Worm (Caenorhabditis elegans): ENCODE data around the gene srg-33.

The srg-33 gene

ce11 chrV:8300935-8301535, 9.2 kb downstream of the srg-33 start, which contains the start of gene W02D7.6:
W02D7.6 (minus strand) TSS chrV:8301507.
- TF ChIP-seq T22C8.4 (GFP tag; IDR thresholded peaks at IDR 0.05): no peak
- TF ChIP-seq med-1 (GFP tag; optimal IDR thresholded peaks at IDR 0.05; ENCODE audit: insufficient read depth): no peak
- TF ChIP-seq tab-1 (GFP tag; IDR thresholded peaks at IDR 0.05): no peak
- no peak for TF ChIP-seq ref-1 (GFP tag; conservative IDR thresholded peaks at IDR 0.05)
- TF ChIP-seq klf-2 (GFP tag; conservative IDR thresholded peaks at IDR 0.05): no peak
- no peak for TF ChIP-seq ztf-23 (GFP tag; IDR thresholded peaks at IDR 0.05)
- 0 out of 2 replicates have a peak, but pooled peaks have one; percentile 40 for TF ChIP-seq flt-1 (GFP tag; IDR thresholded peaks at IDR 0.05)

DNA sequence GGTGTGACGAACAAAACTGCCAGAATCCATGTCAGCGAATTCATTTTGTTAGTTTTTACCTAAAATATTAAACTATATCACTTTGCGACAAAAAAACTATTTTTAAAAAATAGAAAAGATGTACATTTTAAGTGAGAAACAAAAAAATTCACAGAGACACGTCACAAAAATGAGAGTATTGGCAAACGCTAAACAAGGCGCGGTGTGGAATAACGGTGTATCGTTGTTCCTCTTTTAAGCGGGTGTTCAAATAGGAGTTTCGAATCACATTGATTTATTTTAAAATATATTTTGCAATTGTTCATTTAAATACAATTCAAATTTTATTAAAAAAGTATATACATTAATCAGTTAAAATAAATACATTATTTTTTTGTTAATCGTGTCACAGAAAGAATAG, 10.7 kb downstream of the srg-33 start, which contains the start of gene sel-9:
Gene sel-9, minus strand, starts transcription at position 59 of the 400 bp plus-strand sequence.
- no peak for TF ChIP-seq ztf-29 (GFP tag; IDR thresholded peaks at IDR 0.05)
- 0 out of 2 replicates have a peak, but pooled peaks have one; percentile 7 for TF ChIP-seq ztf-23 (GFP tag; IDR thresholded peaks at IDR 0.05)

ce11 chrV:8304461-8305195, 12.8 kb downstream of the srg-33 start, which contains the start of gene W02D7.11:
W02D7.11 (minus strand) TSS chrV:8304511.
- TF ChIP-seq ztf-29 (GFP tag; IDR thresholded peaks at IDR 0.05) (no peak), flt-1 (GFP tag; IDR thresholded peaks at IDR 0.05) (no peak), ref-1 (GFP tag; conservative IDR thresholded peaks at IDR 0.05) (no peak), med-1 (GFP tag; optimal IDR thresholded peaks at IDR 0.05; ENCODE audit: insufficient read depth) (no peak), T22C8.4 (GFP tag; IDR thresholded peaks at IDR 0.05) (no peak), ztf-23 (GFP tag; IDR thresholded peaks at IDR 0.05) (no peak), tab-1 (GFP tag; IDR thresholded peaks at IDR 0.05) (no peak), cog-1 (tag; optimal IDR thresholded peaks at IDR 0.05) (no peak), klf-2 (GFP tag; conservative IDR thresholded peaks at IDR 0.05) (no peak)

DNA sequence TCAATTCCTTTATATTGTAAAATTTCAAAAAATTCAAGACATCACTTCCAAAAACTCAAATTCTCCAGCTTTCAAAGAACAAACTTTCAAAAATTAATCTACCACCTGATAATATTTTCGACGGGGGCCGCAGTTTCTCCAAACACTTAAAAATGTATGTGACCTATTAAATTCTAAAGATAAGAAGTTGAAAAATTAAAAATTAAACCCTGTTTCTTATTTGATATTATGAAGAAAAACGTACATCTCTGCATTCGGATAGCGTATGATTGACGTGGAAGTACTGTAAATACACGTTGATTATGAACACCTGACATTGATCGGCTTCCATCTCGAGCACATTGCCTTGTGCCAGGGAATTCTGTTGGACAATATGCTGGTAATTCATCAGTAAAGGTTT, 14.1 kb downstream of the srg-33 start:
- TF ChIP-seq ref-1 (GFP tag; conservative IDR thresholded peaks at IDR 0.05) (no peak), ztf-23 (GFP tag; IDR thresholded peaks at IDR 0.05) (no peak), cog-1 (tag; optimal IDR thresholded peaks at IDR 0.05) (no peak), ztf-29 (GFP tag; IDR thresholded peaks at IDR 0.05) (no peak), med-1 (GFP tag; optimal IDR thresholded peaks at IDR 0.05; ENCODE audit: insufficient read depth) (no peak), tab-1 (GFP tag; IDR thresholded peaks at IDR 0.05) (no peak), flt-1 (GFP tag; IDR thresholded peaks at IDR 0.05) (no peak), klf-2 (GFP tag; conservative IDR thresholded peaks at IDR 0.05) (no peak), T22C8.4 (GFP tag; IDR thresholded peaks at IDR 0.05) (no peak)

DNA sequence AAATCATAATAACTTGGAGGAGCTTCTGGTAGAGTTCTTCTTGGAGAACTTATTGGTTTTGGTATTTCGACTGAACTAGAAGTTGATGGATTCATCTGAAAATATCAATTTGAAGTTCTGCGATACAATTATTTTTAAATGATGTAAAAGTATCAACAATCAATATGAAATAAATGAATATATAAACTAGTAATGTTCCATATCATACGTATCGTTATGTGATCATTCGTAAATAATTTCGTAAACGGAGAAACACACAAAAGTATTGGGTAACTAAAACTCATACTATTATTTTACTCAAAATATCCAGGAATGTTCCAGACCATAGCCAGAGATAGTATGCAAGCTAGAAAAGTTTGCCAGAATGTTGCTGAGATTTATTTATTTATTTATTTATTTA, 14.5 kb downstream of the srg-33 start, which contains the start of gene W02D7.8:
Gene W02D7.8, minus strand, starts transcription at position 101 of the 400 bp plus-strand sequence.
- TF ChIP-seq T22C8.4 (GFP tag; IDR thresholded peaks at IDR 0.05): no peak
- no peak for TF ChIP-seq med-1 (GFP tag; optimal IDR thresholded peaks at IDR 0.05; ENCODE audit: insufficient read depth)
- no peak for TF ChIP-seq flt-1 (GFP tag; IDR thresholded peaks at IDR 0.05)
- no peak for TF ChIP-seq ztf-29 (GFP tag; IDR thresholded peaks at IDR 0.05)
- TF ChIP-seq ref-1 (GFP tag; conservative IDR thresholded peaks at IDR 0.05): no peak
- TF ChIP-seq ztf-23 (GFP tag; IDR thresholded peaks at IDR 0.05): no peak
- no peak for TF ChIP-seq cog-1 (tag; optimal IDR thresholded peaks at IDR 0.05)
- TF ChIP-seq klf-2 (GFP tag; conservative IDR thresholded peaks at IDR 0.05): no peak
- TF ChIP-seq tab-1 (GFP tag; IDR thresholded peaks at IDR 0.05): no peak

DNA sequence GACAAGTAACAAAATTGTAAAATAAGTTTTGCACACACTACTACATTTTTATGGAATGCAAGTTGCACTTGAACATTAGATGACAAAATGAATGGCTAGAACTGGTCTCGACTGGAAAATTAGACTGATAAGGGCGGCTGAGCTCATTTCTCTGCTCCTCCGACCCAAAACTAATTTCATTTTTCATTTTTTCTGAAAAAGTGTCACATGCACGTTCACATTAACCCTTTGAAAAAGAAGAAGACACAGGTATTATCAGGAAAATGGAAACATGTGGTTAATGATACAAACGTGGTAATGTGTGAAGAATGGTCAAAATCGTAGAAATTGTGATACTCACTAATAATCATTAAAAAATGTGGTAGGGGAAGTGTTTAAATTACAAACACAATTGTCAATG, 15.1 kb downstream of the srg-33 start:
- TF ChIP-seq ref-1 (GFP tag; conservative IDR thresholded peaks at IDR 0.05) (no peak), T22C8.4 (GFP tag; IDR thresholded peaks at IDR 0.05) (no peak), klf-2 (GFP tag; conservative IDR thresholded peaks at IDR 0.05) (no peak), cog-1 (tag; optimal IDR thresholded peaks at IDR 0.05) (no peak)

DNA sequence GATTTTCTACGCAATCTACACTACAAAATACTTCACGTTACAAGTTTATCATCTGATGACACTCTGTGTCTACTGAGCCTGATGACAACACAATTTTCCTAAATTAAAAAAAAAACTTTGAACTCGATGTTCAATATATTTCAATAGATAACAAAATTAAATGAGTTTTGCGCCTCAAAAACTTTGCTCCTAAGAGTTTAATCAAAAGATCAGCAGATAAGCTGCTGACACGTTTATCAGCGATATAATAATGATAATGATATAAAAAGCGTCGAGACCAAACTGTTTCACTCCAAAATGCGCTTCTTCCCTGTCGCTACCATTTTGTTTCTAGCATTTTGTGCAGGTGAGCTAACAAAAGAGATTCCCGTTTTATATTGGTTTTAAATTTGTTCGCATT, 15.8 kb downstream of the srg-33 start, which contains the start of gene clec-218:
Gene clec-218, plus strand, starts transcription at position 262 of the 400 bp plus-strand sequence.
- TF ChIP-seq klf-2 (GFP tag; conservative IDR thresholded peaks at IDR 0.05) (no peak), ref-1 (GFP tag; conservative IDR thresholded peaks at IDR 0.05) (no peak), cog-1 (tag; optimal IDR thresholded peaks at IDR 0.05) (no peak), ztf-29 (GFP tag; IDR thresholded peaks at IDR 0.05) (no peak), T22C8.4 (GFP tag; IDR thresholded peaks at IDR 0.05) (no peak)

DNA sequence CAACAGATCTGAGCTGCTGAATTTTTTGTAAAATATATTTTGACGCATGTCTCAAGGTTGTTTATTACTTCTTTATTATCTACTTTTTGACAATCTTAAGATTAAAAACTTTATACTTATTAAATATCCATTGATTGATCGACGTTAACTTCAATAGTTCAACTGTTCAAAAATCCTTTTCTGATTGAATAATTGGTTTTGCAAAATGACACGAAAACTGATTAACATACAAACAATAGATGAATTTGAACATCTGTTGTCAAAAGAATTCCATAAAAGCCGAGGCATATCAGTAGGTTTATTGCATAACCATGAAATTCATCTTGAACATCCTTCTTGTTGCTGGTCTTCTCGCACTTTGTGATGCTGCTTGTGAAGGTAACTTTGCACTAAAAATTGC, 19.3 kb downstream of the srg-33 start, which contains the start of gene W02D7.12:
Gene W02D7.12, plus strand, starts transcription at position 301 of the 400 bp plus-strand sequence.
- TF ChIP-seq ref-1 (GFP tag; conservative IDR thresholded peaks at IDR 0.05) (no peak), ztf-23 (GFP tag; IDR thresholded peaks at IDR 0.05) (no peak), cog-1 (tag; optimal IDR thresholded peaks at IDR 0.05) (no peak), klf-2 (GFP tag; conservative IDR thresholded peaks at IDR 0.05) (no peak), tab-1 (GFP tag; IDR thresholded peaks at IDR 0.05) (no peak), med-1 (GFP tag; optimal IDR thresholded peaks at IDR 0.05; ENCODE audit: insufficient read depth) (no peak), ztf-29 (GFP tag; IDR thresholded peaks at IDR 0.05) (no peak)

DNA sequence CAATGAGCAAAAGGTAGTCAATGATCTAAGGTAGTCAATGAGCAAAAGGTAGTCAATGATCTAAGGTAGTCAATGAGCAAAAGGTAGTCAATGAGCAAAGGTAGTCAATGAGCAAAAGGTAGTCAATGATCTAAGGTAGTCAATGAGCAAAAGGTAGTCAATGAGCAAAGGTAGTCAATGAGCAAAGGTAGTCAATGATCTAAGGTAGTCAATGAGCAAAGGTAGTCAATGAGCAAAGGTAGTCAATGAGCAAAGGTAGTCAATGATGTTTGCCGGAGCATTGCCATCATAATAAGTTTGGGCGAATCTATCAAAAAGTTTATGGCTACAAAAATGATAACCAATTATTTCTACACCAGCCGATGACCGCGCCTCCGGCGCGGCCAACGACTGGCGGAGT, 22.9 kb downstream of the srg-33 start:
- peak; percentile 44; the same call in 1 of the 2 replicates for TF ChIP-seq tab-1 (GFP tag; IDR thresholded peaks at IDR 0.05)
- peak; percentile 56 for TF ChIP-seq flt-1 (GFP tag; IDR thresholded peaks at IDR 0.05)
- TF ChIP-seq klf-2 (GFP tag; conservative IDR thresholded peaks at IDR 0.05): peak; percentile 75
- peak; percentile 24; the same call in 1 of the 2 replicates for TF ChIP-seq ztf-23 (GFP tag; IDR thresholded peaks at IDR 0.05)

DNA sequence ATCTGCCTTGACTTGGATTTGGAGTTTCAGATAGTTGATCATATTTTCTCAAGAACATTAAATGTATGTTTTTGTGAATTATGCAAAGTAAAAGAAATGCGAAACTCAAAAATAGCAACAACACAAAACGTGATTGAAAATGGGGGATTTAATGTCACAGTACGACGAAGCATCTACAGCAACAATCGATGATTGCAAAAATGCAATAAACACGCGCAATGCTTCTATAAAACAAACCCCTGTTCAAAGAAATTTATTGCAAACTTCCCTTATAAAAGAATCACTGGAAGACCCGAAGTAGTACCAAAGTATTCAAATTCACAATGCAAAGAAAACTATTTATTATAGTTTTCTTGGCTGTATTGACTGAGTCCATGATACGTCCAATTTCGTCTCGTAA, 26.3 kb downstream of the srg-33 start, which contains the start of gene clec-219:
Gene clec-219, plus strand, starts transcription at position 301 of the 400 bp plus-strand sequence.
- TF ChIP-seq flt-1 (GFP tag; IDR thresholded peaks at IDR 0.05) (no peak), med-1 (GFP tag; optimal IDR thresholded peaks at IDR 0.05; ENCODE audit: insufficient read depth) (no peak), klf-2 (GFP tag; conservative IDR thresholded peaks at IDR 0.05) (no peak), ref-1 (GFP tag; conservative IDR thresholded peaks at IDR 0.05) (no peak), ztf-29 (GFP tag; IDR thresholded peaks at IDR 0.05) (no peak), tab-1 (GFP tag; IDR thresholded peaks at IDR 0.05) (no peak)
